Worm (Caenorhabditis elegans) whole organism, late embryonic: ENCODE data around the gene col-164.
A peak's percentile ranks its signal among the peaks of the same experiment; 100 is the strongest.

ENCODE experiments used
- C38D4.7 ChIP-seq: fragments of 200-800 bp; sonication (Bioruptor generic); optimal IDR thresholded peaks from 2 replicates; lab custom pipeline; 2018; ENCODE audit warnings: mild to moderate bottlenecking, missing genetic modification characterization, moderate library complexity, missing compliant biosample characterization
- F13H6.1 ChIP-seq: sonication (generic microtip); optimal IDR thresholded peaks from 2 replicates; lab custom pipeline; 2016; ENCODE audit warnings: missing genetic modification characterization, missing compliant biosample characterization
- K02D7.2 ChIP-seq: sonication (generic microtip); optimal IDR thresholded peaks from 2 replicates; lab custom pipeline; 2017; ENCODE audit warnings: mild to moderate bottlenecking, missing genetic modification characterization, missing compliant biosample characterization
- K09A11.1 ChIP-seq: sonication (generic microtip); optimal IDR thresholded peaks from 2 replicates; lab custom pipeline; 2017; ENCODE audit warnings: antibody characterized with exemption, mild to moderate bottlenecking, missing genetic modification characterization, missing compliant biosample characterization; ENCODE audit not compliant: insufficient read depth
- Y22D7AL.16 ChIP-seq: sonication (generic microtip); optimal IDR thresholded peaks from 2 replicates; lab custom pipeline; 2016; ENCODE audit warnings: missing genetic modification characterization, missing compliant biosample characterization
- ahr-1 ChIP-seq: sonication (generic microtip); optimal IDR thresholded peaks from 2 replicates; lab custom pipeline; 2016; ENCODE audit warnings: missing genetic modification characterization, missing compliant biosample characterization
- ceh-14 ChIP-seq: sonication (generic microtip); optimal IDR thresholded peaks from 2 replicates; lab custom pipeline; 2016; ENCODE audit warnings: missing genotype, missing genetic modification characterization, missing compliant biosample characterization
- ceh-18 ChIP-seq: sonication (generic microtip); optimal IDR thresholded peaks from 2 replicates; lab custom pipeline; 2016; ENCODE audit warnings: missing genetic modification characterization, missing compliant biosample characterization
- ceh-19 ChIP-seq: fragments of 200-800 bp; sonication (Bioruptor generic); optimal IDR thresholded peaks from 2 replicates; lab custom pipeline; 2018; ENCODE audit warnings: mild to moderate bottlenecking, missing genetic modification characterization, missing compliant biosample characterization
- ceh-22 ChIP-seq: sonication (generic microtip); optimal IDR thresholded peaks from 2 replicates; lab custom pipeline; 2017; ENCODE audit warnings: missing biosample characterization, missing genetic modification characterization
- ceh-24 ChIP-seq: sonication (generic microtip); optimal IDR thresholded peaks from 2 replicates; lab custom pipeline; 2016; ENCODE audit warnings: mild to moderate bottlenecking, missing genetic modification characterization, missing compliant biosample characterization
- ceh-31 ChIP-seq: sonication (generic microtip); optimal IDR thresholded peaks from 2 replicates; lab custom pipeline; 2016; ENCODE audit warnings: missing genetic modification characterization, missing compliant biosample characterization
- ceh-34 ChIP-seq: sonication (generic microtip); optimal IDR thresholded peaks from 2 replicates; lab custom pipeline; 2016; ENCODE audit warnings: mild to moderate bottlenecking, missing genetic modification characterization, missing compliant biosample characterization
- ceh-48 ChIP-seq: sonication (generic microtip); optimal IDR thresholded peaks from 2 replicates; lab custom pipeline; 2016; ENCODE audit warnings: missing genetic modification characterization, inconsistent platforms, missing compliant biosample characterization
- ceh-6 ChIP-seq: fragments of 200-800 bp; sonication (Bioruptor generic); optimal IDR thresholded peaks from 2 replicates; lab custom pipeline; 2018; ENCODE audit warnings: mild to moderate bottlenecking, missing genetic modification characterization, missing compliant biosample characterization
- ceh-9 ChIP-seq: sonication (generic microtip); optimal IDR thresholded peaks from 2 replicates; lab custom pipeline; 2016; ENCODE audit warnings: mild to moderate bottlenecking, missing genetic modification characterization, inconsistent platforms, missing compliant biosample characterization
- che-1 ChIP-seq: sonication (generic microtip); optimal IDR thresholded peaks from 2 replicates; lab custom pipeline; 2016; ENCODE audit warnings: mild to moderate bottlenecking, missing genetic modification characterization, missing compliant biosample characterization
- dmd-4 ChIP-seq: sonication (generic microtip); optimal IDR thresholded peaks from 2 replicates; lab custom pipeline; 2016; ENCODE audit warnings: borderline replicate concordance, missing genetic modification characterization, missing compliant biosample characterization
- dve-1 ChIP-seq: sonication (generic microtip); optimal IDR thresholded peaks from 2 replicates; lab custom pipeline; 2017; ENCODE audit warnings: antibody characterized with exemption, mild to moderate bottlenecking, missing genetic modification characterization, missing compliant biosample characterization
- elt-2 ChIP-seq: sonication (generic microtip); optimal IDR thresholded peaks from 2 replicates; lab custom pipeline; 2016; ENCODE audit warnings: missing genetic modification reagents, missing genetic modification characterization, missing compliant biosample characterization
- elt-4 ChIP-seq: sonication (generic microtip); optimal IDR thresholded peaks from 2 replicates; lab custom pipeline; 2016; ENCODE audit warnings: missing genetic modification characterization, missing compliant biosample characterization
- eyg-1 ChIP-seq: sonication (generic microtip); optimal IDR thresholded peaks from 2 replicates; lab custom pipeline; 2016; ENCODE audit warnings: missing genotype, missing genetic modification characterization, missing compliant biosample characterization
- fax-1 ChIP-seq: sonication (generic microtip); optimal IDR thresholded peaks from 2 replicates; lab custom pipeline; 2016; ENCODE audit warnings: missing genotype, missing genetic modification characterization, missing compliant biosample characterization
- fkh-10 ChIP-seq: fragments of 150-350 bp; optimal IDR thresholded peaks from 2 replicates; lab custom pipeline; 2014; ENCODE audit warnings: missing biosample characterization, missing genetic modification reagents, missing genetic modification characterization
- hlh-15 ChIP-seq: sonication (generic microtip); optimal IDR thresholded peaks from 2 replicates; lab custom pipeline; 2016; ENCODE audit warnings: missing genetic modification characterization, missing compliant biosample characterization
- hlh-30 ChIP-seq: sonication (generic microtip); optimal IDR thresholded peaks from 2 replicates; lab custom pipeline; 2017; ENCODE audit warnings: antibody characterized with exemption, missing genetic modification characterization, missing compliant biosample characterization; ENCODE audit not compliant: insufficient read depth
- lim-6 ChIP-seq: sonication (generic microtip); optimal IDR thresholded peaks from 2 replicates; lab custom pipeline; 2016; ENCODE audit warnings: missing genetic modification characterization, missing compliant biosample characterization
- lin-11 ChIP-seq: fragments of 200-800 bp; sonication (Bioruptor generic); optimal IDR thresholded peaks from 2 replicates; lab custom pipeline; 2018; ENCODE audit warnings: mild to moderate bottlenecking, missing genetic modification characterization, missing compliant biosample characterization
- mec-3 ChIP-seq: sonication (generic microtip); optimal IDR thresholded peaks from 2 replicates; lab custom pipeline; 2016; ENCODE audit warnings: borderline replicate concordance, missing genetic modification characterization, missing compliant biosample characterization
- nfya-1 ChIP-seq: sonication (generic microtip); optimal IDR thresholded peaks from 2 replicates; lab custom pipeline; 2017; ENCODE audit warnings: missing genetic modification characterization, mild to moderate bottlenecking, missing compliant biosample characterization, antibody characterized with exemption, moderate library complexity
- nhr-11 ChIP-seq: fragments of 150-350 bp; optimal IDR thresholded peaks from 2 replicates; lab custom pipeline; 2014; ENCODE audit warnings: missing biosample characterization, missing genetic modification characterization
- nhr-232 ChIP-seq: sonication (generic microtip); optimal IDR thresholded peaks from 2 replicates; lab custom pipeline; 2016; ENCODE audit warnings: missing genetic modification characterization, missing compliant biosample characterization
- npax-4 ChIP-seq: sonication (generic microtip); optimal IDR thresholded peaks from 2 replicates; lab custom pipeline; 2016; ENCODE audit warnings: missing genetic modification characterization, missing compliant biosample characterization
- pag-3 ChIP-seq: sonication (generic microtip); optimal IDR thresholded peaks from 2 replicates; lab custom pipeline; 2016; ENCODE audit warnings: missing compliant biosample characterization, missing genetic modification characterization, borderline replicate concordance
- pax-1 ChIP-seq: fragments of 150-350 bp; optimal IDR thresholded peaks from 2 replicates; lab custom pipeline; 2014; ENCODE audit warnings: missing biosample characterization, missing genetic modification characterization
- pha-2 ChIP-seq: sonication (generic microtip); optimal IDR thresholded peaks from 2 replicates; lab custom pipeline; 2017; ENCODE audit warnings: mild to moderate bottlenecking, missing genetic modification characterization, missing compliant biosample characterization
- pha-4 ChIP-seq: fragments of 150-350 bp; optimal IDR thresholded peaks from 2 replicates; lab custom pipeline; 2018; ENCODE audit warnings: missing biosample characterization, missing genetic modification reagents, missing genetic modification characterization
- rnt-1 ChIP-seq: sonication (generic microtip); optimal IDR thresholded peaks from 2 replicates; lab custom pipeline; 2016; ENCODE audit warnings: missing genetic modification characterization, missing compliant biosample characterization
- sdc-2 ChIP-seq: sonication (generic microtip); optimal IDR thresholded peaks from 2 replicates; lab custom pipeline; 2016; ENCODE audit warnings: missing genotype, missing genetic modification characterization, missing compliant biosample characterization
- syd-9 ChIP-seq: sonication (generic microtip); optimal IDR thresholded peaks from 2 replicates; lab custom pipeline; 2016; ENCODE audit warnings: mild to moderate bottlenecking, missing genetic modification characterization, moderate library complexity, missing compliant biosample characterization
- tbx-2 ChIP-seq: sonication (generic microtip); optimal IDR thresholded peaks from 2 replicates; lab custom pipeline; 2016; ENCODE audit warnings: missing genetic modification characterization, missing compliant biosample characterization
- unc-3 ChIP-seq, 2 experiments: fragments of 200-800 bp in 1 of 2; sonication (Bioruptor generic) in 1 of 2; sonication (generic microtip) in 1 of 2; conservative IDR thresholded peaks in 1 of 2; optimal IDR thresholded peaks in 1 of 2; 2 replicates each; pipeline versions ENCODE4 v1.3.6 to Lab custom; 2016 to 2022; ENCODE audit warnings: missing compliant biosample characterization in 2 of 2, missing genetic modification characterization in 2 of 2, missing genetic modification reagents in 1 of 2
- unc-42 ChIP-seq: sonication (generic microtip); optimal IDR thresholded peaks from 2 replicates; lab custom pipeline; 2016; ENCODE audit warnings: missing genotype, missing genetic modification characterization, missing compliant biosample characterization
- unc-55 ChIP-seq: sonication (generic microtip); optimal IDR thresholded peaks from 2 replicates; lab custom pipeline; 2017; ENCODE audit warnings: missing biosample characterization, missing genetic modification reagents, missing genetic modification characterization
- unc-86 ChIP-seq: sonication (generic microtip); optimal IDR thresholded peaks from 2 replicates; lab custom pipeline; 2016; ENCODE audit warnings: missing genetic modification characterization, missing compliant biosample characterization
- ztf-16 ChIP-seq: sonication (generic microtip); optimal IDR thresholded peaks from 2 replicates; lab custom pipeline; 2017; ENCODE audit warnings: missing genetic modification characterization, missing compliant biosample characterization

Gene col-164

DNA sequence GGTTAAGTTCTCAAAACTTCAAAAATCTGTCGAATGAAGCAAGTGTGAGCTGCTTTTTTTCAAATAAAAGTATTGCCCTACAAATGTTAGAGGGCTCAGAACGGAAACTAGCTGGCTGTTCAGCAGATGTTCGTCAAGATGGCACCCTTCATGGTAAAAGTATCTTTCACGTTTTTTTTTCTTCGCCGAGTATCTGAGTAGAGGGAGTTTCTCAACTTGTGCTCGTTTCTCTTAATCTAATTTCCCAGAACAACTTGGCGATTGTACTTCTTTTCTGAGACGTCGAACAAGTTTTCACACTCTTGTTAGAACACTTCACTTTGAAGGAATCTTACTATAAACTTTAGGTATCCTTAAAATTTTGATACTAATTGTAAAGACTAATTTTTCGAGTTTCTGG, 5.6 kb upstream of the col-164 start:
- TF ChIP-seq unc-42 (tag; lab: Kevin White, UChicago) (peak; percentile 24), fax-1 (tag; lab: Kevin White, UChicago) (no peak)

DNA sequence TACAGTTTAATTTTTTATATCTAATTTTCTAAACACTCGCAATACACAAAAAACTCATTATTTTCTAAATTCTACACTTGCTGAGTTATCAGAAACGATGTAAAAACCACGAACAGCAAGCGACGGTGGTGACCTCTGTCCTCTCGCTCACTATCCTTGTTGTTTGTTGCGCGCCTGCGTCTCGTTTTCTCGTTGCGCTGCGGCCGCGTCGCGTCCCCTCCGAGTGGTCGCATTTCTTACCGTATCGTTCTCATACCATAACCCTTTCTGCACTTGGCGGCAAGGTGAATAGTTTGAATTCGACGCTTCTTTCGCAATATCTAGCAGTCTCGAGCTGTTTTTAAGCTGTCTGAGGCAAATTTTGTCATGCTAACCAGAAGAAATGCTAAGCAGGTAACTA, 3.8 kb upstream of the col-164 start, which contains the start of gene lsy-2:
TSS of gene lsy-2 (plus strand) at position 271 of the 400 bp plus-strand sequence.
- TF ChIP-seq F13H6.1 (tag; lab: Kevin White, UChicago): no peak
- TF ChIP-seq che-1 (tag; lab: Kevin White, UChicago): no peak
- TF ChIP-seq nhr-232: no peak
- TF ChIP-seq ceh-48 (tag; lab: Kevin White, UChicago): no peak
- peak; percentile 51 for TF ChIP-seq elt-2
- TF ChIP-seq npax-4 (tag; lab: Kevin White, UChicago): no peak
- no peak for TF ChIP-seq unc-3 (GFP tag; conservative IDR thresholded peaks at IDR 0.05; lab: Robert Waterston, UW)
- TF ChIP-seq unc-3 (tag; optimal IDR thresholded peaks at IDR 0.05; lab: Kevin White, UChicago): no peak
- no peak for TF ChIP-seq hlh-15 (tag; lab: Kevin White, UChicago)
- no peak for TF ChIP-seq pha-2 (tag; lab: Kevin White, UChicago)
- TF ChIP-seq fax-1 (tag; lab: Kevin White, UChicago): no peak
- TF ChIP-seq ceh-31: no peak
- TF ChIP-seq dmd-4 (tag; lab: Kevin White, UChicago): no peak
- peak; percentile 87 for TF ChIP-seq nfya-1 (tag; lab: Kevin White, UChicago)
- TF ChIP-seq fkh-10: no peak
- TF ChIP-seq ceh-34 (tag; lab: Kevin White, UChicago): peak; percentile 41
- peak; percentile 8 for TF ChIP-seq unc-55
- TF ChIP-seq tbx-2: peak; percentile 3
- TF ChIP-seq sdc-2 (tag; lab: Kevin White, UChicago): peak; percentile 46
- no peak for TF ChIP-seq C38D4.7 (GFP tag; lab: Kevin White, UChicago)
- no peak for TF ChIP-seq ahr-1
- TF ChIP-seq ceh-18 (tag; lab: Kevin White, UChicago): peak; percentile 16
- no peak for TF ChIP-seq ceh-22
- TF ChIP-seq ceh-19 (GFP tag; lab: Kevin White, UChicago): no peak
- TF ChIP-seq pax-1: peak; percentile 37
- peak; percentile 26 for TF ChIP-seq rnt-1 (tag; lab: Kevin White, UChicago)

DNA sequence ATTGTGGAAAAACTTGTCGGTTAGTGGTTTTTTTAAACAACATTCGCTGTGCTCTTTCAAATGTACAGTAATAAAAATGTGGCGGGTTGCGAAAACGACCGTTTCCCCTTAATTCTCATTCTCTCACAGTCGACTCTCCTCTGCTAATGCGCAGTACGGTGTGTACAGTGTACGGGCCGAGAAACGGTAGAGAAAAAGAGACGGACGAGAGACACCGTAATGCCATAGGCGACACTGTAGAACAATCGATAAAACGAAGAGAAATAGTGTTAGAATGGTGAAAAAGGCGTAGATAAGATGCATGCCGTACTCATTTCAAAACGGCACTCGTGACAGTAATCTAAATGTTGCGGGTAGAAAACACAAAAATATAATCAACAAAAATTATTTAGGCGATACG, 2.8 kb upstream of the col-164 start:
- peak; percentile 54 for TF ChIP-seq elt-2
- TF ChIP-seq nfya-1 (tag; lab: Kevin White, UChicago): peak; percentile 51
- no peak for TF ChIP-seq ceh-9 (tag; lab: Kevin White, UChicago)
- no peak for TF ChIP-seq pha-4 (tag; lab: Kevin White, UChicago)
- TF ChIP-seq hlh-30 (tag; lab: Kevin White, UChicago): peak; percentile 54

DNA sequence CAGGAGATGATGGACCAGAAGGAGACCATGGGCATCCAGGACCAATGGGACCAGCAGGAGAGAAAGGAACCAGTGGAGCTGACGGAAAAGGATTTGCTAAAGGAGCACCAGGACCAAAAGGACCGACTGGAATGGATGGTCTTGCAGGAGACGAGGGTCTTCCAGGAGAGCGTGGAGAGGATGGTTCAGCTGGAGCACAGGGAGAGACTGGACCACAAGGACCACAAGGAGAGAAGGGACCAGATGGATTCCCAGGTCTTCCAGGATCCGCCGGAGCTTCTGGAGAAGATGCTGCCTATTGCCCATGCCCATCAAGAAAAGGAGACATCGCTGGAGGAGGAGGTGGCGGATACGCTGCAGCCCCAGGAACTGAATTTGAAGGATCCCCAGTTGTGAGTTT, 825 bp downstream of the col-164 start:
- TF ChIP-seq Y22D7AL.16: no peak
- TF ChIP-seq nhr-11: no peak
- TF ChIP-seq tbx-2: no peak
- TF ChIP-seq syd-9 (tag; lab: Kevin White, UChicago): peak; percentile 14
- TF ChIP-seq ceh-14 (tag; lab: Kevin White, UChicago): no peak
- TF ChIP-seq ceh-24: no peak
- TF ChIP-seq fax-1 (tag; lab: Kevin White, UChicago): no peak

DNA sequence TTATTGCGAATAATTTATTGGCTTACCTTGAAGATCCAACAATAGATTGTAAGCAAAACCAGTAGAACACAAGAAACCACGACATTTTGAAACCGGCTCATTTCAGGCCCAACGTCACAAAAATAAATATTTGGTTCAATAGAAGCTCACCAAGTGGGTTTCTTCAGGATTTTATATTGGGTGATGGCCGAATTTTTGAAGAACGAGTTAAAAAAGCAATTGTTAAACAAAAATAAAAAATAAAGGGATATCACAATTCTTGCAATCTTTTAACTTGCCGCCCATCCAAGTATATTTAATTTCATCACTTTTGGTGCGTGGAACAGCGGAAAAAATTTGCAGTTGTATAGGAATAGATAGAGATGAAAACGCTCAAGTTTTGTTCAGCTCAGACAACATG, 3.5 kb downstream of the col-164 start, which contains the start of gene T21D9.2:
TSS of gene T21D9.2 (minus strand) at position 101 of the 400 bp plus-strand sequence.
- TF ChIP-seq elt-2 (no peak), unc-86 (tag; lab: Kevin White, UChicago) (no peak), nhr-232 (no peak), pax-1 (no peak), lin-11 (no peak), nfya-1 (tag; lab: Kevin White, UChicago) (no peak), pag-3 (no peak), K02D7.2 (no peak), ceh-6 (no peak), nhr-11 (no peak), mec-3 (tag; lab: Kevin White, UChicago) (no peak), ceh-18 (tag; lab: Kevin White, UChicago) (no peak), unc-42 (tag; lab: Kevin White, UChicago) (no peak), dve-1 (tag; lab: Kevin White, UChicago) (no peak), ztf-16 (tag; lab: Kevin White, UChicago) (no peak), elt-4 (no peak), K09A11.1 (tag; lab: Kevin White, UChicago) (no peak), eyg-1 (tag; lab: Kevin White, UChicago) (no peak), lim-6 (tag; lab: Kevin White, UChicago) (no peak)
